Fruit fly (Drosophila melanogaster): ENCODE measurements around the gene VAChT.
A peak's percentile ranks its signal among the peaks of the same experiment; 100 is the strongest.

The VAChT gene

dm6 chr3R:18741027-18741843, 35.9 kb downstream of the VAChT start (continued):
- TF ChIP-seq zfh1 (GFP tag; IDR thresholded peaks at IDR 0.05) (peak; percentile 95), kah (GFP tag; optimal IDR thresholded peaks at IDR 0.05) (peak; percentile 88), amos (GFP tag; IDR thresholded peaks at IDR 0.05; ENCODE audit: partially characterized antibody) (no peak), CG8388 (GFP tag; optimal IDR thresholded peaks at IDR 0.05) (peak; percentile 94), sim (GFP tag; IDR thresholded peaks at IDR 0.05) (peak; percentile 83), tup (GFP tag; optimal IDR thresholded peaks at IDR 0.05) (peak; percentile 80), z (GFP tag; IDR thresholded peaks at IDR 0.05) (0 out of 3 replicates have a peak, but pooled peaks have one; percentile 56), rib (GFP tag; IDR thresholded peaks at IDR 0.05) (peak; percentile 97), wek (GFP tag; optimal IDR thresholded peaks at IDR 0.05) (peak; percentile 67), ERR (GFP tag; optimal IDR thresholded peaks at IDR 0.05) (peak; percentile 60), salm (tag; optimal IDR thresholded peaks at IDR 0.05) (peak; percentile 89), grn (GFP tag; optimal IDR thresholded peaks at IDR 0.05) (no peak), CG4854 (GFP tag; optimal IDR thresholded peaks at IDR 0.05) (peak; percentile 91), abd-A (tag; optimal IDR thresholded peaks at IDR 0.05) (peak; percentile 87), CG15479 (GFP tag; optimal IDR thresholded peaks at IDR 0.05) (no peak), Blimp-1 (GFP tag; optimal IDR thresholded peaks at IDR 0.05) (peak; percentile 96), gfzf (GFP tag; optimal IDR thresholded peaks at IDR 0.05) (no peak), CG9797 (GFP tag; optimal IDR thresholded peaks at IDR 0.05) (peak; percentile 36), B-H1 (GFP tag; IDR thresholded peaks at IDR 0.05) (peak; percentile 97), trh (GFP tag; optimal IDR thresholded peaks at IDR 0.05) (peak; percentile 82), Hr51 (GFP tag; optimal IDR thresholded peaks at IDR 0.05) (peak; percentile 92 to 95), Hey (tag; optimal IDR thresholded peaks at IDR 0.05) (no peak), unpg (GFP tag; optimal IDR thresholded peaks at IDR 0.05) (peak; percentile 96), Asciz (GFP tag; optimal IDR thresholded peaks at IDR 0.05) (peak; percentile 96), Drgx (GFP tag; IDR thresholded peaks at IDR 0.05) (peak; percentile 92), crp (GFP tag; optimal IDR thresholded peaks at IDR 0.05) (peak in 1 of 2 experiments; percentile 62), CG3726 (GFP tag; IDR thresholded peaks at IDR 0.05) (peak; percentile 94), CG8924 (tag; optimal IDR thresholded peaks at IDR 0.05) (peak; percentile 98), Taf1 (GFP tag; IDR thresholded peaks at IDR 0.05) (peak; percentile 93), phol (tag; optimal IDR thresholded peaks at IDR 0.05) (peak; percentile 95), Chrac-16 (GFP tag; optimal IDR thresholded peaks at IDR 0.05) (peak; percentile 93), CG10979 (tag; optimal IDR thresholded peaks at IDR 0.05) (peak; percentile 96), CG34376 (GFP tag; optimal IDR thresholded peaks at IDR 0.05) (peak; percentile 55), row (GFP tag; IDR thresholded peaks at IDR 0.05) (peak; percentile 98), dati (GFP tag; IDR thresholded peaks at IDR 0.05) (peak; percentile 89), CG6654 (GFP tag; optimal IDR thresholded peaks at IDR 0.05) (peak; percentile 87), CG11398 (GFP tag; optimal IDR thresholded peaks at IDR 0.05) (peak; percentile 43), CG9727 (GFP tag; optimal IDR thresholded peaks at IDR 0.05) (peak; percentile 96), hbn (GFP tag; IDR thresholded peaks at IDR 0.05; ENCODE audit: partially characterized antibody) (no peak), cas (GFP tag; IDR thresholded peaks at IDR 0.05) (peak; percentile 94), Side (GFP tag; optimal IDR thresholded peaks at IDR 0.05) (peak; percentile 81), ase (GFP tag; IDR thresholded peaks at IDR 0.05) (peak; percentile 92), TFAM (GFP tag; optimal IDR thresholded peaks at IDR 0.05) (peak; percentile 80), CG6765 (GFP tag; optimal IDR thresholded peaks at IDR 0.05) (peak; percentile 91), CG6791 (GFP tag; IDR thresholded peaks at IDR 0.05; ENCODE audit: partially characterized antibody) (0 out of 3 replicates have a peak, but pooled peaks have one; percentile 7), chinmo (GFP tag; IDR thresholded peaks at IDR 0.05; ENCODE audit: partially characterized antibody) (0 out of 4 replicates have a peak, but pooled peaks have one; percentile 50), Camta (GFP tag; optimal IDR thresholded peaks at IDR 0.05) (peak; percentile 86), dysf (GFP tag; IDR thresholded peaks at IDR 0.05) (peak; percentile 98)

All from whole organism, embryonic.